Worm (Caenorhabditis elegans) whole organism, L4 larva: Measurements from ENCODE around the gene C14A6.8.

ENCODE experiments used
- F37D6.2 ChIP-seq: sonication (generic microtip); optimal IDR thresholded peaks from 2 replicates; lab custom pipeline; 2016; ENCODE audit warnings: mild to moderate bottlenecking, missing genetic modification characterization, missing compliant biosample characterization
- R02D3.7 ChIP-seq: fragments of 150-350 bp; sonication (generic microtip); optimal IDR thresholded peaks from 3 replicates; lab custom pipeline; 2014; ENCODE audit warnings: missing biosample characterization, missing genetic modification characterization
- T26A8.4 ChIP-seq: fragments of 200-800 bp; sonication (Bioruptor generic); IDR thresholded peaks from 2 replicates; pipeline ENCODE4 v1.3.6; 2022; ENCODE audit warnings: missing genetic modification characterization, missing compliant biosample characterization
- Y75B8A.6 ChIP-seq: fragments of 200-800 bp; sonication (Bioruptor generic); IDR thresholded peaks from 2 replicates; pipeline ENCODE4 v1.3.6; 2022; ENCODE audit warnings: missing genetic modification reagents, missing genetic modification characterization, missing compliant biosample characterization
- ZK546.5 ChIP-seq, 2 experiments: sonication (generic microtip); optimal IDR thresholded peaks; 2 replicates each; lab custom pipeline; 2017; ENCODE audit warnings: missing biosample characterization in 2 of 2, missing genetic modification characterization in 2 of 2
- aly-2 ChIP-seq: sonication (generic microtip); optimal IDR thresholded peaks from 2 replicates; lab custom pipeline; 2018; ENCODE audit warnings: missing biosample characterization, missing genetic modification characterization
- ceh-20 ChIP-seq: fragments of 200-800 bp; sonication (Bioruptor generic); IDR thresholded peaks from 2 replicates; pipeline ENCODE4 v1.3.6; 2022; ENCODE audit warnings: missing genetic modification reagents, missing genetic modification characterization, missing compliant biosample characterization
- ceh-62 ChIP-seq: sonication (generic microtip); optimal IDR thresholded peaks from 2 replicates; lab custom pipeline; 2017; ENCODE audit warnings: missing biosample characterization, missing genetic modification characterization
- ceh-82 ChIP-seq: sonication (generic microtip); optimal IDR thresholded peaks from 2 replicates; lab custom pipeline; 2017; ENCODE audit warnings: missing biosample characterization, missing genetic modification characterization
- ctbp-1 ChIP-seq: fragments of 200-800 bp; sonication (Bioruptor generic); IDR thresholded peaks from 2 replicates; pipeline ENCODE4 v1.3.6; 2022; ENCODE audit warnings: missing genetic modification reagents, missing genetic modification characterization, missing compliant biosample characterization
- daf-16 ChIP-seq, 3 experiments: sonication (generic microtip); optimal IDR thresholded peaks; 2 replicates each; lab custom pipeline; 2016 to 2017; ENCODE audit warnings: missing genetic modification characterization in 3 of 3, missing genetic modification reagents in 3 of 3, mild to moderate bottlenecking in 2 of 3, missing compliant biosample characterization in 2 of 3, missing biosample characterization in 1 of 3, moderate library complexity in 1 of 3
- dmd-8 ChIP-seq: fragments of 200-800 bp; sonication (Bioruptor generic); IDR thresholded peaks from 2 replicates; pipeline ENCODE4 v1.3.6; 2022; ENCODE audit warnings: missing genetic modification characterization, missing compliant biosample characterization
- dpl-1 ChIP-seq: fragments of 150-350 bp; optimal IDR thresholded peaks from 2 replicates; lab custom pipeline; 2014; ENCODE audit warnings: missing biosample characterization, missing genetic modification reagents, missing genetic modification characterization
- dve-1 ChIP-seq: sonication (generic microtip); optimal IDR thresholded peaks from 2 replicates; lab custom pipeline; 2017; ENCODE audit warnings: antibody characterized with exemption, mild to moderate bottlenecking, missing genetic modification characterization, missing compliant biosample characterization; ENCODE audit not compliant: insufficient read depth
- hmg-1.1 ChIP-seq: fragments of 200-800 bp; sonication (Bioruptor generic); IDR thresholded peaks from 2 replicates; pipeline ENCODE4 v1.3.6; 2022; ENCODE audit warnings: missing genetic modification reagents, missing genetic modification characterization, missing compliant biosample characterization
- jun-1 ChIP-seq: fragments of 150-350 bp; optimal IDR thresholded peaks from 2 replicates; lab custom pipeline; 2014; ENCODE audit warnings: missing biosample characterization, missing genetic modification reagents, missing genetic modification characterization
- lin-15B ChIP-seq: fragments of 150-350 bp; sonication (generic microtip); optimal IDR thresholded peaks from 3 replicates; lab custom pipeline; 2014; ENCODE audit warnings: missing biosample characterization, missing genetic modification characterization
- madf-5 ChIP-seq, 2 experiments: fragments of 200-800 bp; sonication (Bioruptor generic); IDR thresholded peaks; 2 replicates each; pipeline ENCODE4 v1.3.6; 2022; ENCODE audit warnings: missing compliant biosample characterization in 2 of 2, missing genetic modification characterization in 2 of 2
- mxl-2 ChIP-seq: fragments of 200-800 bp; sonication (Bioruptor generic); conservative IDR thresholded peaks from 2 replicates; pipeline ENCODE4 v1.3.6; 2022; ENCODE audit warnings: missing genetic modification reagents, missing genetic modification characterization, missing compliant biosample characterization
- nhr-237 ChIP-seq: sonication (generic microtip); optimal IDR thresholded peaks from 2 replicates; lab custom pipeline; 2017; ENCODE audit warnings: missing biosample characterization, missing genetic modification characterization
- nhr-6 ChIP-seq: fragments of 150-350 bp; optimal IDR thresholded peaks from 2 replicates; lab custom pipeline; 2014; ENCODE audit warnings: missing biosample characterization, missing genetic modification characterization
- nhr-76 ChIP-seq: fragments of 150-350 bp; optimal IDR thresholded peaks from 2 replicates; lab custom pipeline; 2014; ENCODE audit warnings: missing biosample characterization, missing genetic modification characterization
- nhr-77 ChIP-seq: fragments of 150-350 bp; optimal IDR thresholded peaks from 2 replicates; lab custom pipeline; 2014; ENCODE audit warnings: missing biosample characterization, missing genetic modification characterization
- php-3 ChIP-seq: fragments of 200-800 bp; sonication (Bioruptor generic); IDR thresholded peaks from 2 replicates; pipeline ENCODE4 v1.3.6; 2022; ENCODE audit warnings: missing genetic modification reagents, missing genetic modification characterization, missing compliant biosample characterization
- saeg-2 ChIP-seq: fragments of 200-800 bp; sonication (Bioruptor generic); IDR thresholded peaks from 2 replicates; pipeline ENCODE4 v1.3.6; 2022; ENCODE audit warnings: missing genetic modification reagents, missing genetic modification characterization, missing compliant biosample characterization
- sdz-12 ChIP-seq: fragments of 200-800 bp; sonication (Bioruptor generic); optimal IDR thresholded peaks from 2 replicates; lab custom pipeline; 2018; ENCODE audit warnings: mild to moderate bottlenecking, missing genetic modification characterization, missing compliant biosample characterization
- unc-62 ChIP-seq, 3 experiments: fragments of 150-350 bp in 1 of 3; sonication (generic microtip); optimal IDR thresholded peaks in 2 of 3; peaks in 1 of 3; 1 replicate in 1 of 3; 2 replicates in 2 of 3; lab custom pipeline; 2014 to 2017; ENCODE audit warnings: missing biosample characterization in 3 of 3, missing genetic modification characterization in 3 of 3, missing genetic modification reagents in 3 of 3, missing genotype in 1 of 3

Gene C14A6.8

ce11 chrV:18179663-18180062 is 8.2 kb upstream of the C14A6.8 start, which contains the start of gene C31G12.1:
Gene C31G12.1 (plus strand): TSS chrV:18179963.
- no peak for TF ChIP-seq dve-1 (tag; lab: Kevin White, UChicago)

- no peak for TF ChIP-seq ceh-62 (tag; lab: Kevin White, UChicago)
- TF ChIP-seq ctbp-1: no peak
- no peak for TF ChIP-seq nhr-77
- no peak for TF ChIP-seq dmd-8 (GFP tag; lab: Robert Waterston, UW)
- TF ChIP-seq ceh-82 (tag; lab: Kevin White, UChicago): no peak
- no peak for TF ChIP-seq T26A8.4
- TF ChIP-seq F37D6.2 (tag; lab: Kevin White, UChicago): no peak
- no peak for TF ChIP-seq nhr-6 (tag; lab: Kevin White, UChicago)
- no peak for TF ChIP-seq hmg-1.1 (GFP tag; lab: Robert Waterston, UW)
- no peak for TF ChIP-seq saeg-2 (GFP tag; lab: Robert Waterston, UW)
Observed at ce11 chrV:18178659-18179058, 7.2 kb upstream of the C14A6.8 start, which contains the start of gene C31G12.4. Gene C31G12.4 (minus strand): TSS chrV:18178759.

DNA sequence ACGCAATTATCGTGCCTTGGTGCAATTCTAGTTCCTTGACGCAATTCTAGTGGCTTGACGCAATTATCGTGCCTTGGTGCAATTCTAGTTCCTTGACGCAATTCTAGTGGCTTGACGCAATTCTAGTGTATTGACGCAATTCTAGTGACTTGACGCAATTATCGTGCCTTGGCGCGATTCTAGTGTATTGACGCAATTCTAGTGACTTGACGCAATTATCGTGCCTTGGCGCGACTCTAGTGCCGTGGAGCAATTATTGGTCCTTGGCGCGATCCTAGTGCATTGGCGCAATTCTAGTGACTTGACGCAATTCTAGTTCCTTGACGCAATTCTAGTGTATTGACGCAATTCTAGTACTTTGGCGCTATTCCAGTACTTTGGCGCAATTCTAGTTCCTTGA is 3.5 kb upstream of the C14A6.8 start:
- TF ChIP-seq madf-5 (GFP tag; IDR thresholded peaks at IDR 0.05; lab: Robert Waterston, UW): peak in 1 of 2 experiments; percentile 69; a peak in 1 of 4 replicates
- 0 out of 2 replicates have a peak, but pooled peaks have one; percentile 35 for TF ChIP-seq dmd-8 (GFP tag; lab: Robert Waterston, UW)

DNA sequence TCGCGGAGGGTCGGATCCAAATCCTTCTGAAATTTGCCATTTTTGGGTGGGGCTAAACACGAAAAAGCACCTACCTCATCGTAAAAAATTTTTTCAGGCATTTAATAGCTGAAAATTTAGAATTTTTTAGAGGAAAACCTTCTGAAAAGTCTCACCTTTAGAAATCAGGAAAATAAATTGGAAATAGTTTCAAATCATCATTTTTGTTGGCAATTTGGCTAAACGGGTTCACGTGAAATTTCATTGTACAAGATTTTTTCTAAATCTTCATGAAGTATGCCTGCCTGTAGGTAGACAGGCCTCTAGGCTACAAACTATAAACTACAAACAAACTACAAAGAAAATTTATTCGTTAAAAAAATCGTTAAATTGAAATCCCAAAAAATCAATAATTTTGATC is 3.2 kb downstream of the C14A6.8 start, which contains the start of gene C14A6.7:
C14A6.7 (minus strand) TSS at position 101 of the 400 bp plus-strand sequence.
- TF ChIP-seq sdz-12 (GFP tag; lab: Kevin White, UChicago) (no peak), ceh-82 (tag; lab: Kevin White, UChicago) (no peak)

DNA sequence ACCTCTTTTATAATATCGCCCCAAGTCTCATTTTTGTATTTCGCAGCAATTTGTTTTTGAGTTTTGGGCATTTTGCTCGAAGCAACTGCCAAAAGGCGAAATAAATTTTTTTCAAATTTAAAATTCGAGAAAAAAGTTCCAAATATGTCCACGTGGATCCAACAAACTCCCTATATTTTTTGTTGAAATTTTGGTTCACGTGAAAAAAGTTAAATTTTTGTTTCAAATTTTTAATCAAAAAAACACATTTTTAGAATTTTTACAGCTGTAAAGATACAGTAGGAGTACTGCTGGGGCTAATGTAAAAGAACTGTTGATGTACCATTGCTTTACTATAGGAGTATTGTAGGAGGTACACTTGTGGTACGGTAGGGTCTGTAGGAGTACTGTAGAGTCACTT is 4.3 kb downstream of the C14A6.8 start, which contains the start of gene C14A6.6:
C14A6.6 (minus strand) TSS at position 101 of the 400 bp plus-strand sequence.
- TF ChIP-seq unc-62 (GFP tag; optimal IDR thresholded peaks at IDR 0.05 in 1 of 2; lab: Kevin White, UChicago) (peak in 1 of 2 experiments; percentile 89), unc-62 (tag; optimal IDR thresholded peaks at IDR 0.05; lab: Kevin White, UChicago) (no peak), ceh-62 (tag; lab: Kevin White, UChicago) (no peak)
- TF ChIP-seq, all 104 proteins: peak for 1

ce11 chrV:18164758-18165157 is 6.7 kb downstream of the C14A6.8 start, which contains the start of gene C14A6.5:
Gene C14A6.5 (minus strand): TSS chrV:18164858.
- TF ChIP-seq ZK546.5 (tag; optimal IDR thresholded peaks at IDR 0.05; lab: Kevin White, UChicago): no peak
- TF ChIP-seq nhr-76 (tag; lab: Kevin White, UChicago): no peak
- no peak for TF ChIP-seq php-3 (GFP tag; lab: Robert Waterston, UW)
- TF ChIP-seq dpl-1 (GFP tag; lab: Kevin White, UChicago): no peak
- no peak for TF ChIP-seq ceh-20 (GFP tag; lab: Robert Waterston, UW)
- TF ChIP-seq Y75B8A.6 (GFP tag; lab: Robert Waterston, UW): no peak
- TF ChIP-seq R02D3.7 (tag; lab: Kevin White, UChicago): no peak
- no peak for TF ChIP-seq nhr-237 (tag; lab: Kevin White, UChicago)
- TF ChIP-seq lin-15B (tag; lab: Kevin White, UChicago): no peak

ce11 chrV:18163434-18163833 is 8.0 kb downstream of the C14A6.8 start:
- TF ChIP-seq jun-1 (tag; lab: Kevin White, UChicago): no peak
- no peak for TF ChIP-seq aly-2 (tag; lab: Kevin White, UChicago)
- TF ChIP-seq mxl-2 (GFP tag; lab: Robert Waterston, UW): no peak
- no peak for TF ChIP-seq daf-16 (GFP tag; optimal IDR thresholded peaks at IDR 0.05; lab: Kevin White, UChicago)
- TF ChIP-seq daf-16 (tag; optimal IDR thresholded peaks at IDR 0.05; lab: Kevin White, UChicago): no peak
